Fruit fly (Drosophila melanogaster): ENCODE data around the gene Oseg1.
A peak's percentile ranks its signal among the peaks of the same experiment; 100 is the strongest.

Gene Oseg1

DNA sequence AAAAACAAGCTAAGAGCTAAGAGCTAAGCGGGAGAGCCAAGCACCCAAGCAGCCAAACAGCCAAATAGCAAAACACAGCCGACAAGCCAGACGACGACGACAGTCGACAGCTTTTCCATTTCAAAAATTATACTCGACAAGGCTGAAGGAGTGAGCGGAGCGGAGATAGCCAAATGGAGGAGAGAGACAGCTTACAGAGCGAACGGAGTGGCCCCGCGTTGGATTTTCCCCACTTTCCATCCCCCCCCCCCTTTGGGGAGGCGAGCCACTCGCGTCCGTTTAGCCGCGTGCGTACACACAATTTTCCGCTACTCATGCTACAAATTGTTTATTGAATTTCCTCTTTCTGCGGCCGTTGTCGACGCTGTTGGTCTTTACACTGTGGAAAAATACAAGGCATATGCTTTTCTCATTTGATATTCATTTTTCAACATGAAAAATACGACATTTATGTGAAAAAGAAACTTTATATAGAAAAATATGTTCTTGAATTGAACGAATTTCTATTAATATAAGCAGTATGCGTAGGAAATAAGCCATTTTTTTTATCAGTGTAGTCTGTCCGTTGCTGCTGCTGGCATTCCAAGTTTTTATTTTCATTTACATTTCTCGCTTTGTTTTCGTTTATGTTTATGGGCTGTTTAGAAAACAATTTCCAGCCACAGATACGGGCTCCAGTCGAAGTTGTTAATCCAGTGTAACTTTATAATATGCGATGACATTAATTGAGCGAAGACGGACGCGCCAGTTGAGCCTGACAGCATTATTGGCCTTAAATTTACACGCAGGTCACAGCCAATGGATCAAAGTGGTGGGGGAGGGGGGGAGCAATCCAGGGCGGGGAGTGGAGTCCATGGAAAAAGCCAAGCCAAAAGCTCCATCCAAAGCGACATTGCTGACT lies 45.5 kb upstream of the Oseg1 start:
- TF ChIP-seq toe (GFP tag; optimal IDR thresholded peaks at IDR 0.05) (peak; percentile 47), ovo (GFP tag; optimal IDR thresholded peaks at IDR 0.05) (no peak), CG12768 (GFP tag; optimal IDR thresholded peaks at IDR 0.05) (peak; percentile 59), CG1620 (GFP tag; optimal IDR thresholded peaks at IDR 0.05) (peak; percentile 39), CG7045 (GFP tag; optimal IDR thresholded peaks at IDR 0.05) (peak; percentile 72), CG11617 (GFP tag; optimal IDR thresholded peaks at IDR 0.05) (peak; percentile 68), Clk (GFP tag; optimal IDR thresholded peaks at IDR 0.05) (peak; percentile 14), pad (GFP tag; optimal IDR thresholded peaks at IDR 0.05) (no peak), CG7101 (tag; optimal IDR thresholded peaks at IDR 0.05) (peak; percentile 82), bab1 (GFP tag; optimal IDR thresholded peaks at IDR 0.05) (peak; percentile 87), Hr96 (GFP tag; optimal IDR thresholded peaks at IDR 0.05) (peak; percentile 61), CG33017 (tag; optimal IDR thresholded peaks at IDR 0.05) (peak; percentile 80), cic (GFP tag; optimal IDR thresholded peaks at IDR 0.05) (peak; percentile 35), Crg-1 (GFP tag; optimal IDR thresholded peaks at IDR 0.05) (no peak), tj (GFP tag; optimal IDR thresholded peaks at IDR 0.05) (peak; percentile 48), Mnt (GFP tag; optimal IDR thresholded peaks at IDR 0.05) (peak; percentile 12), CG14711 (tag; optimal IDR thresholded peaks at IDR 0.05) (peak; percentile 75), cnc (optimal IDR thresholded peaks at IDR 0.05) (peak in 1 of 2 experiments; percentile 33), kay (GFP tag; ENCODE audit: borderline replicate concordance) (no peak), CG5204 (GFP tag; optimal IDR thresholded peaks at IDR 0.05) (peak; percentile 75)

DNA sequence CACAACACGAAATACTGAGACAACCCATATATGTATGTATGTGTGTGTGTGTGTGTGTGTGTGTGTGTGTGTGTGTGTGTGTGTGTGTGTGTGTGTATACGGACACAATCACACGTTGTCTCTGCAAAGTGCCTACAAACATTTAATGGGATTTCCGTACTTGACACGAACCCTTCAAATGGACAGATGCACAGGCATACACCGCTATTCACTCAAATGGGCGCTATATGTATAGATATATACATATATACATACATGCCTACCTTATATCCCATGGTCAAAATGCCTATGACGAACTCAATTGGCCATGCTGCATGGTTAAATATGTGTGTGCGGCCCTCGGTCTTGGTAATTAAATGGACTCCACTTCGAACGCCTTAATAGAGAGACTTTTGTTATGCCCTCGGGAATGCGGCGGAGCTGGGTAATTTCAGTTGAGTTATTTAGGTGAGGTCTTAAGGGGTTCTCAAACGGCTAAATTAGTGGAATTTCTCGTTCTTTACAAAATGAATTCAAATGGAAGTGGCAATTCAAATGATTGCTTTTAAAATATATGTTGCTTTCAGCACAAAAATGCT lies 43.9 kb upstream of the Oseg1 start:
- no peak for TF ChIP-seq toe (GFP tag; optimal IDR thresholded peaks at IDR 0.05)
- no peak for TF ChIP-seq tj (GFP tag; optimal IDR thresholded peaks at IDR 0.05)
- TF ChIP-seq Crg-1 (GFP tag; optimal IDR thresholded peaks at IDR 0.05), result no peak
- TF ChIP-seq CG14711 (tag; optimal IDR thresholded peaks at IDR 0.05), result no peak
- no peak for TF ChIP-seq CG5204 (GFP tag; optimal IDR thresholded peaks at IDR 0.05)
- no peak for TF ChIP-seq CG12768 (GFP tag; optimal IDR thresholded peaks at IDR 0.05)
- TF ChIP-seq Hr96 (GFP tag; optimal IDR thresholded peaks at IDR 0.05), result no peak
- no peak for TF ChIP-seq Clk (GFP tag; optimal IDR thresholded peaks at IDR 0.05)
- TF ChIP-seq bab1 (GFP tag; optimal IDR thresholded peaks at IDR 0.05), result no peak
- TF ChIP-seq CG7045 (GFP tag; optimal IDR thresholded peaks at IDR 0.05), result no peak
- no peak for TF ChIP-seq CG1620 (GFP tag; optimal IDR thresholded peaks at IDR 0.05)
- TF ChIP-seq ovo (GFP tag; optimal IDR thresholded peaks at IDR 0.05), result no peak
- TF ChIP-seq cnc (optimal IDR thresholded peaks at IDR 0.05), result no peak

DNA sequence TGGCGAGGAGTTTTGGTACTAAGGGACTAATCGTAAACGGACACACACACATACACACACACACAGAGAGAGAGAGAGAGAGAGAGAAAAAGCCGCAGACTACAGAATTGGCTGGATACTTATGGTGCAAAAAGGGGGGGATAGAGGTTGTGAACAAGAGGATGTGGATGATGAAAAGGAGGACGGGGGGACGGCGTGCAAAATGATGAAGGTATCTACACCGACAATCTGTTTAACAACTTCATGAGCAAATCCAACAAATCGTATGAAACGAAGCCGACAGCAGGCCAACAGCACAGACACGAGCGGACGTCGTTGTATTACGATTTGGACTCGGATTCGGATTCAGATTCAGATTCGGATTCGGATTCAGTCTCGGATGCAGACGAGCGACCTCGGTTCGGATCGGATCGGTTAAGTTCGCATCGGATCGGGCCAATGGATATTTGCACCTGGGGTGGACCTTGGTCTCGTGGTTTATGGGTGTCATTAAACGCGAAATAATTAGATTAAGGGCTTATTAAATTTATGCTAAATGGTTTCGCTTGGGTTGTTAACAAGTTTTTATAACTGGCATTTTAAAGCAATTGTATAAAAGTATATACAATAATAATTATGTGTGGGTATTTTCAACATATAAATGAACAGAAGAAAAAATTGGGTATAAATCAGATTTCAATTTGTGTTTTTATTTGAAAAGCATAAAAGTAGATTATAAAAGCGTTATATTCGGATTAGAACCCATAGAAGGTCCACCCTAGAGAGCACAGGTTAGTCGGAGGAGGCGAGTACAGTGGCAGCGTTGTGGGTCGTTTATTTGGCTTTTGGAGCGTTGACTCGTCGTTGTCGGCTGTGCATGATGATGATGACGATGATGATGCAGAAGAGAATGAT lies 42.6 kb upstream of the Oseg1 start:
- peak; percentile 77 for TF ChIP-seq CG33017 (tag; optimal IDR thresholded peaks at IDR 0.05)
- peak; percentile 25 for TF ChIP-seq Mnt (GFP tag; optimal IDR thresholded peaks at IDR 0.05)
- peak; percentile 46 for TF ChIP-seq pad (GFP tag; optimal IDR thresholded peaks at IDR 0.05)
- peak; percentile 70 for TF ChIP-seq CG14711 (tag; optimal IDR thresholded peaks at IDR 0.05)
- TF ChIP-seq ovo (GFP tag; optimal IDR thresholded peaks at IDR 0.05), result no peak
- no peak for TF ChIP-seq kay (GFP tag; ENCODE audit: borderline replicate concordance)
- TF ChIP-seq cnc (optimal IDR thresholded peaks at IDR 0.05), result no peak
- peak; percentile 77 for TF ChIP-seq CG7045 (GFP tag; optimal IDR thresholded peaks at IDR 0.05)
- peak; percentile 53 for TF ChIP-seq tj (GFP tag; optimal IDR thresholded peaks at IDR 0.05)
- peak; percentile 52 for TF ChIP-seq CG12768 (GFP tag; optimal IDR thresholded peaks at IDR 0.05)
- peak; percentile 54 for TF ChIP-seq Clk (GFP tag; optimal IDR thresholded peaks at IDR 0.05)
- TF ChIP-seq toe (GFP tag; optimal IDR thresholded peaks at IDR 0.05), result peak; percentile 48
- TF ChIP-seq cic (GFP tag; optimal IDR thresholded peaks at IDR 0.05), result peak; percentile 17
- TF ChIP-seq Crg-1 (GFP tag; optimal IDR thresholded peaks at IDR 0.05), result peak; percentile 32
- TF ChIP-seq CG7101 (tag; optimal IDR thresholded peaks at IDR 0.05), result peak; percentile 74
- peak; percentile 53 for TF ChIP-seq Hr96 (GFP tag; optimal IDR thresholded peaks at IDR 0.05)
- peak; percentile 79 for TF ChIP-seq bab1 (GFP tag; optimal IDR thresholded peaks at IDR 0.05)
- peak; percentile 75 for TF ChIP-seq CG11617 (GFP tag; optimal IDR thresholded peaks at IDR 0.05)
- peak; percentile 63 for TF ChIP-seq CG5204 (GFP tag; optimal IDR thresholded peaks at IDR 0.05)
- TF ChIP-seq CG1620 (GFP tag; optimal IDR thresholded peaks at IDR 0.05), result peak; percentile 11

DNA sequence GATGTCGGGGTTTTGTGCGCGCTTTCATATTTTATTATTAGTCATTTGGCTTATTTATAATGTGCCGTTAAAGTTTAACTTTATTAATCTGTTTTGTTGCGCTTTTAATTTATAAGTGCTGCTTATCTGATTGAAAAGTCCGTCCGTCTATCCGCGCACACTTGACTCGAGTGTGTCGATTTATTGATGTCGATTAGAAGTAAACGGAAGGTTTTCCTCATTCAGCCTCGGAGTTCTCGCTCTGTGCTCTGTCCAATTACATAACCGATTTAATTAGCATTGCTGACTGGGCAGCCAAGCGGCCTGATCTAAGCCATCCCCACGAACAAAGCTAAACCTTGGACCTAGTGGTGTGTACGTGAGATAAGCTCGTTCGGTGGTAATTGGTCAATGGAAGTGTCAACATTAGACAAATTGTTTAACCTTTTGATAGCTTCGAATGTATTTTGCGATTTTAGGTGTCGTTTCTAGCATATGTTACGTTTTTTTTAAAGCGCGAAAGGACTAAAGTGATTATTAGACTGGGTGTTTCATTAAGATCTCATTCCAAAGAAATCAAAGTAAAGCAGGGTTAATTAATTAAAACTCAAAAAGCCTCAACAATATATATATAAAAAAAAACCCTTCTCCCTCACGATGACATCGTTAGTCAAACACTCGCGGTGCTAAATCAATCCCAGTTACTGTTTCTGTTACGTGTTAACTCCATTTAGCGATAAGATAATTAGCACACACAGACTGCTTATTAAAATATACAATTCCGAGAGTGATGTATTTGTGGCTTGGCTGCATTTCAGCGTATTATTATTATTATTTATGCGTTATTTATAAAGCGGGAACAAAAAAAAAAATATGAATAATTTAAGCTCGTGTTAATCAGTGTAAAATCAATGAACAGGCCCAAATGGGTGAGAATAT lies 41.1 kb upstream of the Oseg1 start:
- TF ChIP-seq CG33017 (tag; optimal IDR thresholded peaks at IDR 0.05), result peak; percentile 25
- no peak for TF ChIP-seq Mnt (GFP tag; optimal IDR thresholded peaks at IDR 0.05)
- no peak for TF ChIP-seq CG14711 (tag; optimal IDR thresholded peaks at IDR 0.05)
- peak; percentile 36 for TF ChIP-seq CG7101 (tag; optimal IDR thresholded peaks at IDR 0.05)
- no peak for TF ChIP-seq bab1 (GFP tag; optimal IDR thresholded peaks at IDR 0.05)
- no peak for TF ChIP-seq cic (GFP tag; optimal IDR thresholded peaks at IDR 0.05)
- TF ChIP-seq Hr96 (GFP tag; optimal IDR thresholded peaks at IDR 0.05), result peak; percentile 12
- no peak for TF ChIP-seq Clk (GFP tag; optimal IDR thresholded peaks at IDR 0.05)
- peak; percentile 39 for TF ChIP-seq toe (GFP tag; optimal IDR thresholded peaks at IDR 0.05)
- no peak for TF ChIP-seq pad (GFP tag; optimal IDR thresholded peaks at IDR 0.05)
- TF ChIP-seq tj (GFP tag; optimal IDR thresholded peaks at IDR 0.05), result peak; percentile 37
- TF ChIP-seq cnc (optimal IDR thresholded peaks at IDR 0.05), result no peak
- no peak for TF ChIP-seq Crg-1 (GFP tag; optimal IDR thresholded peaks at IDR 0.05)
- peak; percentile 19 for TF ChIP-seq CG11617 (GFP tag; optimal IDR thresholded peaks at IDR 0.05)
- TF ChIP-seq CG12768 (GFP tag; optimal IDR thresholded peaks at IDR 0.05), result peak; percentile 67
- TF ChIP-seq ovo (GFP tag; optimal IDR thresholded peaks at IDR 0.05), result no peak
- TF ChIP-seq kay (GFP tag; ENCODE audit: borderline replicate concordance), result peak; percentile 70
- TF ChIP-seq CG5204 (GFP tag; optimal IDR thresholded peaks at IDR 0.05), result peak; percentile 62
- peak; percentile 59 for TF ChIP-seq CG7045 (GFP tag; optimal IDR thresholded peaks at IDR 0.05)
- no peak for TF ChIP-seq CG1620 (GFP tag; optimal IDR thresholded peaks at IDR 0.05)

All from whole organism, adult.